Fruit fly (Drosophila melanogaster) whole organism, embryonic: ENCODE measurements around the gene CAH3.

Experiments used
- Antp ChIP-seq: fragments of 200-800 bp; sonication (Bioruptor generic); optimal IDR thresholded peaks from 3 replicates; lab custom pipeline; 2016; ENCODE audit warnings: missing biosample characterization, missing genetic modification characterization
- Blimp-1 ChIP-seq: fragments of 200-800 bp; sonication (Bioruptor generic); optimal IDR thresholded peaks from 3 replicates; lab custom pipeline; 2018; ENCODE audit warnings: missing biosample characterization, missing genetic modification characterization, mild to moderate bottlenecking, moderate library complexity, missing genetic modification reagents
- BtbVII ChIP-seq: fragments of 200-800 bp; sonication (Bioruptor generic); optimal IDR thresholded peaks from 3 replicates; lab custom pipeline; 2017; ENCODE audit warnings: missing biosample characterization, mild to moderate bottlenecking, missing genetic modification characterization
- CG10321 ChIP-seq: fragments of 200-800 bp; sonication (Bioruptor generic); IDR thresholded peaks from 2 replicates; pipeline ENCODE4 v1.3.6; 2022; ENCODE audit warnings: missing biosample characterization, missing genetic modification characterization
- CG10959 ChIP-seq: fragments of 200-800 bp; sonication (Bioruptor generic); IDR thresholded peaks from 2 replicates; pipeline ENCODE4 v1.3.6; 2022; ENCODE audit warnings: missing biosample characterization, missing genetic modification characterization
- CG10979 ChIP-seq: fragments of 200-800 bp; sonication (Bioruptor generic); optimal IDR thresholded peaks from 2 replicates; lab custom pipeline; 2018; ENCODE audit warnings: missing biosample characterization, mild to moderate bottlenecking, missing genetic modification characterization, moderate library complexity
- CG12104 ChIP-seq: fragments of 200-800 bp; sonication (Bioruptor generic); optimal IDR thresholded peaks from 3 replicates; lab custom pipeline; 2016; ENCODE audit warnings: missing biosample characterization, missing genetic modification characterization
- CG1233 ChIP-seq: fragments of 200-800 bp; sonication (Bioruptor generic); optimal IDR thresholded peaks from 4 replicates; lab custom pipeline; 2018; ENCODE audit warnings: missing biosample characterization, mild to moderate bottlenecking, missing genetic modification characterization
- CG12391 ChIP-seq: fragments of 200-800 bp; sonication (Bioruptor generic); optimal IDR thresholded peaks from 3 replicates; lab custom pipeline; 2018; ENCODE audit warnings: missing biosample characterization, mild to moderate bottlenecking, missing genetic modification characterization, moderate library complexity
- CG13424 ChIP-seq: fragments of 200-800 bp; sonication (Bioruptor generic); optimal IDR thresholded peaks from 2 replicates; lab custom pipeline; 2019; ENCODE audit warnings: missing biosample characterization, mild to moderate bottlenecking, missing genetic modification characterization, moderate library complexity
- CG17361 ChIP-seq: fragments of 200-800 bp; sonication (Bioruptor generic); IDR thresholded peaks from 3 replicates; pipeline ENCODE4 v1.3.6; 2022; ENCODE audit warnings: missing biosample characterization, missing genetic modification characterization
- CG18262 ChIP-seq: fragments of 200-800 bp; optimal IDR thresholded peaks from 3 replicates; lab custom pipeline; 2019; ENCODE audit warnings: missing biosample characterization, mild to moderate bottlenecking, missing genetic modification characterization, moderate library complexity
- CG1832 ChIP-seq: fragments of 200-800 bp; sonication (Bioruptor generic); optimal IDR thresholded peaks from 2 replicates; lab custom pipeline; 2017; ENCODE audit warnings: missing biosample characterization, mild to moderate bottlenecking, missing genetic modification characterization, inconsistent platforms
- CG18599 ChIP-seq: fragments of 200-800 bp; sonication (Bioruptor generic); optimal IDR thresholded peaks from 3 replicates; lab custom pipeline; 2017; ENCODE audit warnings: missing biosample characterization, missing genetic modification characterization, mild to moderate bottlenecking, moderate library complexity, missing genetic modification reagents
- CG2678 ChIP-seq: fragments of 200-800 bp; sonication (Bioruptor generic); optimal IDR thresholded peaks from 3 replicates; lab custom pipeline; 2019; ENCODE audit warnings: missing biosample characterization, mild to moderate bottlenecking, missing genetic modification characterization, moderate library complexity
- CG2712 ChIP-seq: fragments of 200-800 bp; optimal IDR thresholded peaks from 3 replicates; lab custom pipeline; 2019; ENCODE audit warnings: missing biosample characterization, mild to moderate bottlenecking, missing genetic modification characterization, moderate library complexity
- CG30403 ChIP-seq: fragments of 200-800 bp; sonication (Bioruptor generic); optimal IDR thresholded peaks from 3 replicates; lab custom pipeline; 2016; ENCODE audit warnings: missing biosample characterization, missing genetic modification characterization
- CG5953 ChIP-seq: fragments of 200-800 bp; sonication (Bioruptor generic); IDR thresholded peaks from 2 replicates; pipeline ENCODE4 v1.3.6; 2022; ENCODE audit warnings: missing biosample characterization, missing genetic modification characterization
- CG6854 ChIP-seq: fragments of 200-800 bp; sonication (Bioruptor generic); optimal IDR thresholded peaks from 3 replicates; lab custom pipeline; 2017; ENCODE audit warnings: missing biosample characterization, mild to moderate bottlenecking, missing genetic modification characterization
- CG7556 ChIP-seq: fragments of 200-800 bp; sonication (Bioruptor generic); optimal IDR thresholded peaks from 2 replicates; lab custom pipeline; 2017; ENCODE audit warnings: missing biosample characterization, mild to moderate bottlenecking, missing genetic modification characterization
- CG7839 ChIP-seq: fragments of 200-800 bp; sonication (Bioruptor generic); optimal IDR thresholded peaks from 3 replicates; lab custom pipeline; 2018; ENCODE audit warnings: missing biosample characterization, mild to moderate bottlenecking, missing genetic modification characterization, moderate library complexity
- CG7963 ChIP-seq: fragments of 200-800 bp; sonication (Bioruptor generic); IDR thresholded peaks from 3 replicates; pipeline ENCODE4 v1.3.6; 2022; ENCODE audit warnings: missing biosample characterization, missing genetic modification characterization; ENCODE audit not compliant: partially characterized antibody
- CG9437 ChIP-seq: fragments of 200-800 bp; sonication (Bioruptor generic); optimal IDR thresholded peaks from 2 replicates; lab custom pipeline; 2018; ENCODE audit warnings: missing biosample characterization, mild to moderate bottlenecking, missing genetic modification characterization
- Eip74EF ChIP-seq, 2 experiments: fragments of 200-800 bp in 1 of 2; fragments of >200 bp in 1 of 2; sonication (Bioruptor generic) in 1 of 2; optimal IDR thresholded peaks; 2 replicates each; lab custom pipeline; 2017 to 2019; ENCODE audit warnings: missing biosample characterization in 2 of 2, missing genetic modification characterization in 2 of 2, mild to moderate bottlenecking in 1 of 2, moderate library complexity in 1 of 2
- Hr51 ChIP-seq, 2 experiments: fragments of 200-800 bp; sonication (Bioruptor generic); optimal IDR thresholded peaks; 2 replicates in 1 of 2; 3 replicates in 1 of 2; lab custom pipeline; 2016 to 2018; ENCODE audit warnings: missing biosample characterization in 2 of 2, missing genetic modification characterization in 2 of 2, mild to moderate bottlenecking in 1 of 2, moderate library complexity in 1 of 2
- Meics ChIP-seq: fragments of 200-800 bp; sonication (Bioruptor generic); optimal IDR thresholded peaks from 2 replicates; lab custom pipeline; 2017; ENCODE audit warnings: missing biosample characterization, mild to moderate bottlenecking, missing genetic modification characterization
- Nf-YC ChIP-seq: fragments of 200-800 bp; optimal IDR thresholded peaks from 3 replicates; lab custom pipeline; 2019; ENCODE audit warnings: missing biosample characterization, mild to moderate bottlenecking, missing genetic modification characterization, moderate library complexity
- Oli ChIP-seq: fragments of 200-800 bp; sonication (Bioruptor generic); optimal IDR thresholded peaks from 2 replicates; lab custom pipeline; 2018; ENCODE audit warnings: missing biosample characterization, mild to moderate bottlenecking, missing genetic modification characterization, moderate library complexity
- Sox100B ChIP-seq: fragments of 200-800 bp; sonication (Bioruptor generic); optimal IDR thresholded peaks from 3 replicates; lab custom pipeline; 2018; ENCODE audit warnings: missing biosample characterization, mild to moderate bottlenecking, missing genetic modification characterization
- Sox102F ChIP-seq: fragments of 200-800 bp; sonication (Bioruptor generic); optimal IDR thresholded peaks from 2 replicates; lab custom pipeline; 2018; ENCODE audit warnings: missing biosample characterization, mild to moderate bottlenecking, missing genetic modification characterization, moderate library complexity
- Ssrp ChIP-seq: fragments of 200-800 bp; sonication (Bioruptor generic); optimal IDR thresholded peaks from 2 replicates; lab custom pipeline; 2018; ENCODE audit warnings: missing biosample characterization, mild to moderate bottlenecking, missing genetic modification characterization, moderate library complexity
- Xbp1 ChIP-seq: fragments of 200-800 bp; sonication (Bioruptor generic); optimal IDR thresholded peaks from 3 replicates; lab custom pipeline; 2016; ENCODE audit warnings: missing biosample characterization, mild to moderate bottlenecking, missing genetic modification characterization
- Xrp1 ChIP-seq: fragments of 200-800 bp; sonication (Bioruptor generic); IDR thresholded peaks from 2 replicates; pipeline ENCODE4 v1.3.6; 2022; ENCODE audit warnings: missing biosample characterization, missing genetic modification characterization
- bsh ChIP-seq, 2 experiments: fragments of 200-800 bp; sonication (Bioruptor generic); optimal IDR thresholded peaks; 2 replicates each; lab custom pipeline; 2017 to 2018; ENCODE audit warnings: mild to moderate bottlenecking in 2 of 2, missing biosample characterization in 2 of 2, missing genetic modification characterization in 2 of 2, moderate library complexity in 1 of 2
- dm ChIP-seq: fragments of 200-800 bp; sonication (Bioruptor generic); optimal IDR thresholded peaks from 3 replicates; lab custom pipeline; 2016; ENCODE audit warnings: missing biosample characterization, missing genetic modification characterization
- dmrt99B ChIP-seq: fragments of 200-800 bp; sonication (Bioruptor generic); optimal IDR thresholded peaks from 2 replicates; lab custom pipeline; 2018; ENCODE audit warnings: missing biosample characterization, mild to moderate bottlenecking, missing genetic modification characterization, moderate library complexity
- en ChIP-seq: fragments of 200-800 bp; sonication (Bioruptor generic); optimal IDR thresholded peaks from 2 replicates; lab custom pipeline; 2016; ENCODE audit warnings: missing biosample characterization, missing genetic modification characterization
- ewg ChIP-seq: fragments of 200-800 bp; sonication (Bioruptor generic); optimal IDR thresholded peaks from 3 replicates; lab custom pipeline; 2017; ENCODE audit warnings: mild to moderate bottlenecking, missing biosample characterization, missing genetic modification reagents, missing genetic modification characterization
- fd96Cb ChIP-seq: fragments of 200-800 bp; sonication (Bioruptor generic); optimal IDR thresholded peaks from 2 replicates; lab custom pipeline; 2018; ENCODE audit warnings: missing biosample characterization, mild to moderate bottlenecking, missing genetic modification characterization, moderate library complexity
- grau ChIP-seq: fragments of 200-800 bp; optimal IDR thresholded peaks from 3 replicates; lab custom pipeline; 2019; ENCODE audit warnings: missing biosample characterization, mild to moderate bottlenecking, missing genetic modification characterization, moderate library complexity
- gsb-n ChIP-seq: fragments of 200-800 bp; sonication (Bioruptor generic); optimal IDR thresholded peaks from 3 replicates; lab custom pipeline; 2018; ENCODE audit warnings: missing biosample characterization, mild to moderate bottlenecking, missing genetic modification characterization
- lola ChIP-seq, 3 experiments: fragments of >200 bp in 2 of 3; fragments of 200-800 bp in 1 of 3; sonication (Bioruptor generic) in 1 of 3; optimal IDR thresholded peaks; 2 replicates each; lab custom pipeline; 2017 to 2019; ENCODE audit warnings: missing biosample characterization in 3 of 3, missing genetic modification characterization in 3 of 3, mild to moderate bottlenecking in 1 of 3, moderate library complexity in 1 of 3
- nmo ChIP-seq: fragments of 200-800 bp; sonication (Bioruptor generic); optimal IDR thresholded peaks from 2 replicates; lab custom pipeline; 2018; ENCODE audit warnings: missing biosample characterization, mild to moderate bottlenecking, missing genetic modification characterization, moderate library complexity
- peb ChIP-seq: fragments of 200-800 bp; sonication (Bioruptor generic); IDR thresholded peaks from 2 replicates; pipeline ENCODE4 v1.3.6; 2022; ENCODE audit warnings: missing biosample characterization, missing genetic modification characterization
- phol ChIP-seq: fragments of 200-800 bp; sonication (Bioruptor generic); optimal IDR thresholded peaks from 3 replicates; lab custom pipeline; 2018; ENCODE audit warnings: missing biosample characterization, mild to moderate bottlenecking, missing genetic modification characterization, moderate library complexity
- so ChIP-seq: fragments of 200-800 bp; sonication (Bioruptor generic); IDR thresholded peaks from 3 replicates; pipeline ENCODE4 v1.3.6; 2022; ENCODE audit warnings: missing biosample characterization, missing genetic modification characterization
- tap ChIP-seq: fragments of 200-800 bp; optimal IDR thresholded peaks from 3 replicates; lab custom pipeline; 2019; ENCODE audit warnings: missing biosample characterization, mild to moderate bottlenecking, missing genetic modification characterization, moderate library complexity

The CAH3 gene

DNA sequence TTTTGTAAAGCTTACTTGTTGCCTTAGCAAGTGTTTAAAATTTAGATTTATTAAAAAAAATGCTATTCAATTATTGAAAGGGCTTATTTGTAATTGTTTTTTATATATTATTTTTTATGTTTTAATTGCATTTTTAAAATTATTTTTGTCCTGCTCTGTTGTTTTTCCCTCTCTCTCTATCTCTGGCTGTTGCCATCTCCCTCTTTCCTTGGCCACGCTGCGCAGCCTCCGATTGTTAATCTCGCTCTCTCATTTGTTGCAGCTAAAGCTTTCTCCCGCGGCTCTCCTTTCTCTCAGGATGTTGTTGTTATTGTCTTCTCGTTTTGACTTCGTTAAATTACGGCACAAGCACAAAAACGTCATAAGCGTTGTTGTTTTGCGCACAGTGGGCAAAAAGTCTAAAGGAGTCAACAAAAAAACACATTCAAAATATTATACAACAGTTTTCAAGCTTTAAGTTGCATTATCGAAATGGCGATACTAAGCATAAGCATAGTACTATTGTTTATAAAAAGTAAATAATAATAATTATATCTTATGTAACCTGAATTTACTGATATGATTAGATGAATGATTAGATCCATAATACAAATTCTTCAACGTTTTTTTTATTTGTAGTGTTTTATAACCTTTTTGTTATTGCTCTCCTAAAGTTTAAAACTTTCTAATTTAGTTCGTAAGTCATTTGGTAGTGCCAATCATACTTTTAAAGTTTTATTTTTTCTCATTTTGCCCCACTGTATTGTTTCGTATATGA, 13.2 kb downstream of the CAH3 start:
- peak; percentile 56 for TF ChIP-seq CG2678 (tag; lab: Kevin White, UChicago)
- TF ChIP-seq bsh (GFP tag; optimal IDR thresholded peaks at IDR 0.05; lab: Kevin White, UChicago), result peak in 1 of 2 experiments; percentile 6
- peak; percentile 11 for TF ChIP-seq CG30403
- TF ChIP-seq Xbp1 (GFP tag; lab: Kevin White, UChicago), result no peak
- peak; percentile 13 for TF ChIP-seq CG18599
- TF ChIP-seq CG2712, result peak; percentile 39
- peak; percentile 50 for TF ChIP-seq CG18262 (tag; lab: Kevin White, UChicago)
- TF ChIP-seq BtbVII (GFP tag; lab: Kevin White, UChicago), result no peak
- no peak for TF ChIP-seq CG6854 (GFP tag; lab: Kevin White, UChicago)
- 0 out of 2 replicates have a peak, but pooled peaks have one; percentile 8 for TF ChIP-seq CG10321 (GFP tag; lab: Robert Waterston, UW)
- TF ChIP-seq Nf-YC (tag; lab: Kevin White, UChicago), result peak; percentile 51
- TF ChIP-seq Antp (GFP tag; lab: Kevin White, UChicago), result no peak
- TF ChIP-seq phol (tag; lab: Kevin White, UChicago), result peak; percentile 29
- TF ChIP-seq CG1233 (GFP tag; lab: Kevin White, UChicago), result peak; percentile 3
- peak in 1 of 3 experiments; percentile 6 for TF ChIP-seq lola (GFP tag; optimal IDR thresholded peaks at IDR 0.05; lab: Kevin White, UChicago)
- no peak for TF ChIP-seq CG12104 (GFP tag; lab: Kevin White, UChicago)
- peak; percentile 34 for TF ChIP-seq CG9437 (GFP tag; lab: Kevin White, UChicago)
- TF ChIP-seq en (GFP tag; lab: Kevin White, UChicago), result no peak
- TF ChIP-seq ewg (GFP tag; lab: Kevin White, UChicago), result peak; percentile 72
- no peak for TF ChIP-seq dm
- peak; percentile 21 for TF ChIP-seq Ssrp (tag; lab: Kevin White, UChicago)
- no peak for TF ChIP-seq peb (GFP tag; lab: Robert Waterston, UW)
- TF ChIP-seq fd96Cb (tag; lab: Kevin White, UChicago), result peak; percentile 6
- TF ChIP-seq Sox102F, result peak; percentile 5
- peak; percentile 58; the same call in 2 of the 3 replicates for TF ChIP-seq CG17361 (GFP tag; lab: Robert Waterston, UW)
- peak; percentile 53 for TF ChIP-seq CG7839
- TF ChIP-seq CG5953 (GFP tag; lab: Robert Waterston, UW), result no peak
- peak; percentile 10 for TF ChIP-seq Meics
- peak; percentile 36 for TF ChIP-seq CG10979 (tag; lab: Kevin White, UChicago)
- TF ChIP-seq Xrp1 (GFP tag; lab: Robert Waterston, UW), result 0 out of 2 replicates have a peak, but pooled peaks have one; percentile 8
- TF ChIP-seq dmrt99B (tag; lab: Kevin White, UChicago), result peak; percentile 50
- TF ChIP-seq tap (tag; lab: Kevin White, UChicago), result no peak
- no peak for TF ChIP-seq CG7963 (GFP tag; lab: Robert Waterston, UW)
- peak; percentile 27 for TF ChIP-seq nmo
- TF ChIP-seq CG7556 (GFP tag; lab: Kevin White, UChicago), result peak; percentile 39
- peak; percentile 25 for TF ChIP-seq CG13424 (tag; lab: Kevin White, UChicago)
- no peak for TF ChIP-seq Eip74EF (GFP tag; optimal IDR thresholded peaks at IDR 0.05; lab: Kevin White, UChicago)
- peak; percentile 23 for TF ChIP-seq Blimp-1 (GFP tag; lab: Kevin White, UChicago)
- peak in 1 of 2 experiments; percentile 36 for TF ChIP-seq Hr51 (GFP tag; optimal IDR thresholded peaks at IDR 0.05; lab: Kevin White, UChicago)
- TF ChIP-seq Sox100B (GFP tag; lab: Kevin White, UChicago), result peak; percentile 31
- peak; percentile 47 for TF ChIP-seq CG1832
- peak; percentile 28 for TF ChIP-seq Oli (tag; lab: Kevin White, UChicago)
- TF ChIP-seq gsb-n (tag; lab: Kevin White, UChicago), result no peak
- peak; percentile 26 for TF ChIP-seq grau (tag; lab: Kevin White, UChicago)
- peak; percentile 18 for TF ChIP-seq CG12391 (tag; lab: Kevin White, UChicago)
- TF ChIP-seq so (GFP tag; lab: Robert Waterston, UW), result no peak
- no peak for TF ChIP-seq CG10959
